Worm (Caenorhabditis elegans): ENCODE results near the gene C15H7.4.
A peak's percentile ranks its signal among the peaks of the same experiment; 100 is the strongest.

C15H7.4 gene

DNA sequence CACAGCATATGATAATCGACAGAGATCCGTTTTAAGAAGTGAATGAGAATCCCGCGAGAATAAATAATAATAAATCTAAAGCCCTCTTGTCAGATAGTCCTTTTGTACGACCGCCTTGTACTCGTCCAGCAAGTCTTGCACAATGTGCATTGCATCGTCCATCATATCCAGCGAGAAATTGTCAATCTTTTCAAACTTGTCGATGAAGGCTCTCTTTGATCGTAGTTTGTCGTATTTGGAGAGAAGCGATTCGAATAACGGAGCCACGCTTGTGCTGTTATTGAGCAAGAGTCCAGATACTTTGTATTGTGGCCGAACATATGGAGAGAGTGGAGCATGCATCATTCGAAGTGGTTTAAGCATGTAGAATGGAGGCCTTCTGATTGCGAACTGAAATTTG, 29.1 kb downstream of the C15H7.4 start (continued):
- no peak for TF ChIP-seq pha-4 (GFP tag; IDR thresholded peaks at IDR 0.05)
- no peak for TF ChIP-seq pha-4 (tag; optimal IDR thresholded peaks at IDR 0.05)

DNA sequence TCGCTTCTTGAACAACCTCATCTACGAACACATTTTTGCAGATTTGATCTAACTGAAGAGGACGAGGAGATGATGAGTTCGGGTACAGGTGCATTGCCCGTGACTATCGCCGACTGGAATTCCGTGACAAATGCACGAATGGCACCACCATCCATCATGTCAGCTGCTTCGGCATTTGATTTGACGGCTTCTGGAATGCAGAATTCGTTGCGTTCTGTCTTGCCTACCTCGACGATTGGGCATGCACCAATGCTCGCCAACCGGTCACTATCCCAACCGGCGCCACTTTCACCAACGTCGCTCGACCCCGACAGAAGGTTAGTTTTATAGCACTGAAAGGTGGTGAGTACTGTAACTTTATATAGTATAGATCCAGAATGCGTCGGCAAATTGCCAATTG, 32.2 kb downstream of the C15H7.4 start:
- TF ChIP-seq set-16 (GFP tag; IDR thresholded peaks at IDR 0.05) = peak; percentile 45
- TF ChIP-seq aha-1 (tag) = peak; percentile 75
- peak in 1 of 2 experiments; percentile 33 for TF ChIP-seq unc-62 (GFP tag; optimal IDR thresholded peaks at IDR 0.05 in 1 of 2)
- no peak for TF ChIP-seq unc-62 (tag; optimal IDR thresholded peaks at IDR 0.05)
- TF ChIP-seq dmd-8 (GFP tag; IDR thresholded peaks at IDR 0.05) = 0 out of 2 replicates have a peak, but pooled peaks have one; percentile 22
- no peak for TF ChIP-seq lin-15B (tag; optimal IDR thresholded peaks at IDR 0.05)
- no peak for TF ChIP-seq ceh-28 (tag; optimal IDR thresholded peaks at IDR 0.05)

DNA sequence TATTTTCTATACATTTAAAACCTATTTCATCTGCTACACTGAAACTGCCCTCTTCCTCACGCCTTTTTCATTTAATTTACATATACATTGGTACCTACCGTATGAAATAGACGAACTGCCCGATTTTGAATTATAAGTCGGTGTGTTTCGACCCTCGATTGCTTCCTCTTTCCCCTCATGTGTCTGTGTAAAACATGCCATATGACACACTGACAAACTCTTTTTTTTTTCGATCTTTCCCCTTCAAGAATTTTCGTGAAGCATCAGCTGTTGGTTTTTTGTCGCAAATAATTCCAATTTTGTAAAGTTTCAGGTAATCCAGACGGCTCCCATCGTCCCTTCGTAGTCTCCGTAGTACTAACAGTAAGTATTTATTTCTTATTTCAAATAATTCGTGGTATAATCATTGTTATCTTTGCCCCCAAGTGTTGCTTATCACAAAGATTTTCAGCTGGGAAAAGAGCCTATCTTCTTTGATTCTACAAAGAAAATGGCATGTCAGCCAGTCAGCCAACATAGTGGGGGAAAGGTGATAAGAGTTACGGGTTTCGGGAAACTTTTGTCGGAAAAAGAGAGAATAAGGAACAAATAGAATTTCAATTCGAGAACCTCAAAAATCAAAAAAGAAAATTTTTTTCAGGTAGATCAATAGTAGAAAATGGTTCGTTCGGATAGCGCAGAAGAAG, 33.7 kb downstream of the C15H7.4 start:
- TF ChIP-seq arid-1 (GFP tag; conservative IDR thresholded peaks at IDR 0.05) (no peak), mep-1 (tag; optimal IDR thresholded peaks at IDR 0.05) (peak; percentile 5), nhr-77 (tag; optimal IDR thresholded peaks at IDR 0.05) (peak; percentile 42), madf-9 (GFP tag; conservative IDR thresholded peaks at IDR 0.05) (no peak; the same call in 1 of the 2 replicates), dmd-9 (GFP tag; IDR thresholded peaks at IDR 0.05) (no peak), lir-3 (tag; optimal IDR thresholded peaks at IDR 0.05) (no peak), pqm-1 (tag; optimal IDR thresholded peaks at IDR 0.05) (peak; percentile 87), T26A8.4 (GFP tag; IDR thresholded peaks at IDR 0.05) (no peak), jun-1 (tag; optimal IDR thresholded peaks at IDR 0.05) (no peak), mes-2 (tag; optimal IDR thresholded peaks at IDR 0.05; ENCODE audit: poor library complexity, severe bottlenecking) (peak; percentile 11), fos-1 (tag; optimal IDR thresholded peaks at IDR 0.05) (no peak), hlh-30 (tag; optimal IDR thresholded peaks at IDR 0.05; ENCODE audit: insufficient read depth) (peak; percentile 55), mxl-3 (GFP tag; optimal IDR thresholded peaks at IDR 0.05) (no peak), F44E2.7 (GFP tag; IDR thresholded peaks at IDR 0.05) (no peak), lsy-2 (tag; optimal IDR thresholded peaks at IDR 0.05) (peak in 1 of 2 experiments; percentile 28), nhr-28 (tag; optimal IDR thresholded peaks at IDR 0.05) (peak; percentile 77), dve-1 (tag; optimal IDR thresholded peaks at IDR 0.05; ENCODE audit: insufficient read depth) (peak; percentile 57), dmd-6 (GFP tag; IDR thresholded peaks at IDR 0.05) (peak; percentile 53), daf-16 (GFP tag; optimal IDR thresholded peaks at IDR 0.05) (no peak), daf-16 (tag; optimal IDR thresholded peaks at IDR 0.05) (peak; percentile 84)

DNA sequence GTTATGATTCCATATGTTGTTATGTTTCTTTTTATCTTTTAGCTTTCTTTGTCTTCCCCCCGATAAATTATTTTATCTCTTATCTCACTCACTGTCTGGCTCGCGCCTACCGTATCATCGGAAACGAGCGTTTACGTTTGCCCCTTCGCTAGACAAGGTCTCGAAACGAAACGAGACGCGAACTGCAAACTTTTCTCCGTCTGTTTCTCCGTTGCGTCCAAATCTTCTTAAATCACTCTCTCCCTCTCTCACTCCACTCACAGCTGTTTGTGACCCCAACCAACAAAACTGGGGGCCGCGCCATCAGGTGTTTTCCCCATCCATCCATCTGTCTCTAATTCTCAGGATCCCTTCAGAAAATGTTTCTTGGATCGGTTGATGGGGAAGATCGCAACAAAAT, 35.6 kb downstream of the C15H7.4 start:
- TF ChIP-seq mep-1 (tag; optimal IDR thresholded peaks at IDR 0.05) = no peak
- no peak for TF ChIP-seq ceh-44 (GFP tag; IDR thresholded peaks at IDR 0.05)
- no peak for TF ChIP-seq spr-1 (tag; optimal IDR thresholded peaks at IDR 0.05)
- peak; percentile 95 for TF ChIP-seq aha-1 (tag)
- peak in 1 of 2 experiments; percentile 30 for TF ChIP-seq lsy-2 (tag; optimal IDR thresholded peaks at IDR 0.05)
- peak; percentile 26 for TF ChIP-seq dmd-6 (GFP tag; IDR thresholded peaks at IDR 0.05)
- no peak for TF ChIP-seq unc-39 (tag; optimal IDR thresholded peaks at IDR 0.05)
- 0 out of 2 replicates have a peak, but pooled peaks have one; percentile 18 for TF ChIP-seq lin-1 (GFP tag; IDR thresholded peaks at IDR 0.05)
- peak; percentile 15 for TF ChIP-seq mes-2 (tag; optimal IDR thresholded peaks at IDR 0.05; ENCODE audit: poor library complexity, severe bottlenecking)
- TF ChIP-seq unc-130 (GFP tag; optimal IDR thresholded peaks at IDR 0.05) = no peak
- no peak for TF ChIP-seq php-3 (GFP tag; IDR thresholded peaks at IDR 0.05)
- peak; percentile 51 for TF ChIP-seq hlh-30 (tag; optimal IDR thresholded peaks at IDR 0.05; ENCODE audit: insufficient read depth)
- TF ChIP-seq mxl-3 (GFP tag; optimal IDR thresholded peaks at IDR 0.05) = peak; percentile 59
- no peak for TF ChIP-seq cey-2 (tag; optimal IDR thresholded peaks at IDR 0.05; ENCODE audit: borderline replicate concordance, insufficient read depth)
- TF ChIP-seq mdl-1 (tag; optimal IDR thresholded peaks at IDR 0.05) = peak in 1 of 2 experiments; percentile 10
- peak; percentile 6 for TF ChIP-seq nhr-28 (tag; optimal IDR thresholded peaks at IDR 0.05)
- TF ChIP-seq spr-3 (GFP tag; optimal IDR thresholded peaks at IDR 0.05) = no peak
- TF ChIP-seq daf-12 (tag; optimal IDR thresholded peaks at IDR 0.05) = no peak
- TF ChIP-seq daf-19 (GFP tag; conservative IDR thresholded peaks at IDR 0.05) = no peak
- TF ChIP-seq D1046.2 (GFP tag; IDR thresholded peaks at IDR 0.05) = no peak
- 0 out of 2 replicates have a peak, but pooled peaks have one; percentile 20 for TF ChIP-seq ctbp-1 (GFP tag; IDR thresholded peaks at IDR 0.05)
- TF ChIP-seq dve-1 (tag; optimal IDR thresholded peaks at IDR 0.05; ENCODE audit: insufficient read depth) = peak; percentile 16
- TF ChIP-seq arid-1 (GFP tag; conservative IDR thresholded peaks at IDR 0.05) = no peak
- TF ChIP-seq nhr-11 (tag; optimal IDR thresholded peaks at IDR 0.05) = peak; percentile 49
- TF ChIP-seq lin-15B (tag; optimal IDR thresholded peaks at IDR 0.05) = no peak
- TF ChIP-seq ZK546.5 (tag; optimal IDR thresholded peaks at IDR 0.05) = no peak
- peak in 1 of 2 experiments; percentile 77 for TF ChIP-seq daf-16 (GFP tag; optimal IDR thresholded peaks at IDR 0.05)
- peak; percentile 15 for TF ChIP-seq daf-16 (tag; optimal IDR thresholded peaks at IDR 0.05)

All from whole organism, L4 larva.